Fruit fly (Drosophila melanogaster) whole organism, wandering third instar larva: Measurements from ENCODE around the gene gammaSnap2.

ENCODE experiments used
- Abd-B ChIP-seq: fragments of >200 bp; optimal IDR thresholded peaks from 2 replicates; lab custom pipeline; 2017; ENCODE audit warnings: missing biosample characterization, missing genetic modification characterization
- CG32264 ChIP-seq: fragments of 200-800 bp; sonication (Bioruptor generic); optimal IDR thresholded peaks from 2 replicates; lab custom pipeline; 2016; ENCODE audit warnings: missing biosample characterization, missing genetic modification characterization
- CG9705 ChIP-seq: fragments of 200-800 bp; sonication (Bioruptor generic); optimal IDR thresholded peaks from 2 replicates; lab custom pipeline; 2018; ENCODE audit warnings: missing biosample characterization, mild to moderate bottlenecking, missing genetic modification characterization
- CrebA ChIP-seq: fragments of 200-800 bp; sonication (Bioruptor generic); optimal IDR thresholded peaks from 2 replicates; lab custom pipeline; 2016; ENCODE audit warnings: missing biosample characterization, mild to moderate bottlenecking, missing genetic modification characterization, borderline replicate concordance
- Dfd ChIP-seq: fragments of >200 bp; optimal IDR thresholded peaks from 2 replicates; lab custom pipeline; 2017; ENCODE audit warnings: missing biosample characterization, missing genetic modification characterization
- Dif ChIP-seq: fragments of 200-275, 200-300 bp; sonication (Bioruptor generic); optimal IDR thresholded peaks from 2 replicates; lab custom pipeline; 2018; ENCODE audit warnings: missing biosample characterization, missing genetic modification characterization; ENCODE audit not compliant: partially characterized antibody
- GATAd ChIP-seq: sonication (Bioruptor generic); optimal IDR thresholded peaks from 2 replicates; lab custom pipeline; 2016; ENCODE audit warnings: missing biosample characterization, missing genetic modification characterization
- HLH106 ChIP-seq: fragments of 200-800 bp; optimal IDR thresholded peaks from 3 replicates; lab custom pipeline; 2019; ENCODE audit warnings: missing biosample characterization, mild to moderate bottlenecking, missing genetic modification characterization, moderate library complexity
- Hnf4 ChIP-seq: fragments of 200-800 bp; sonication (Bioruptor generic); optimal IDR thresholded peaks from 2 replicates; lab custom pipeline; 2016; ENCODE audit warnings: missing biosample characterization, mild to moderate bottlenecking, missing genetic modification characterization
- Hr78 ChIP-seq: fragments of >200 bp; optimal IDR thresholded peaks from 2 replicates; lab custom pipeline; 2017; ENCODE audit warnings: missing biosample characterization, missing genetic modification characterization
- Hr83 ChIP-seq: fragments of 200-300 bp; sonication (Bioruptor generic); optimal IDR thresholded peaks from 2 replicates; lab custom pipeline; 2016; ENCODE audit warnings: missing biosample characterization, mild to moderate bottlenecking, missing genetic modification characterization, moderate library complexity; ENCODE audit not compliant: poor library complexity, severe bottlenecking
- Jra ChIP-seq: sonication (Bioruptor generic); optimal IDR thresholded peaks from 2 replicates; lab custom pipeline; 2016; ENCODE audit warnings: missing biosample characterization, missing genetic modification characterization
- Mio ChIP-seq: sonication (Bioruptor generic); optimal IDR thresholded peaks from 2 replicates; lab custom pipeline; 2016; ENCODE audit warnings: missing biosample characterization, missing genetic modification characterization
- Myc ChIP-seq: fragments of >200 bp; optimal IDR thresholded peaks from 2 replicates; lab custom pipeline; 2017
- N ChIP-seq: fragments of >200 bp; optimal IDR thresholded peaks from 2 replicates; lab custom pipeline; 2018; ENCODE audit warnings: missing biosample characterization, missing external identifiers, missing genetic modification characterization
- OdsH ChIP-seq: fragments of 200-800 bp; sonication (Bioruptor generic); optimal IDR thresholded peaks from 2 replicates; lab custom pipeline; 2016; ENCODE audit warnings: missing biosample characterization, mild to moderate bottlenecking, missing genetic modification characterization
- Rel ChIP-seq, 2 experiments: fragments of 200-800 bp; sonication (Bioruptor generic) in 1 of 2; optimal IDR thresholded peaks; 2 replicates in 1 of 2; 3 replicates in 1 of 2; lab custom pipeline; 2016 to 2019; ENCODE audit warnings: mild to moderate bottlenecking in 2 of 2, missing biosample characterization in 2 of 2, missing genetic modification characterization in 2 of 2, moderate library complexity in 1 of 2
- Sp1 ChIP-seq: fragments of 200-800 bp; sonication (Bioruptor generic); optimal IDR thresholded peaks from 3 replicates; lab custom pipeline; 2019; ENCODE audit warnings: missing biosample characterization, mild to moderate bottlenecking, missing genetic modification characterization, moderate library complexity
- Vsx2 ChIP-seq: fragments of 200-300, 225-300 bp; sonication (Bioruptor generic); optimal IDR thresholded peaks from 2 replicates; lab custom pipeline; 2018; ENCODE audit warnings: missing biosample characterization, missing genetic modification characterization; ENCODE audit not compliant: partially characterized antibody
- br ChIP-seq: fragments of 200-800 bp; sonication (Bioruptor generic); optimal IDR thresholded peaks from 2 replicates; lab custom pipeline; 2016; ENCODE audit warnings: missing biosample characterization, missing genetic modification characterization
- brk ChIP-seq: fragments of 200-800 bp; sonication (Bioruptor generic); optimal IDR thresholded peaks from 2 replicates; lab custom pipeline; 2016; ENCODE audit warnings: missing biosample characterization, mild to moderate bottlenecking, missing genetic modification characterization
- dl ChIP-seq, 2 experiments: fragments of 175-275, 200-275 bp in 1 of 2; fragments of 200-275 bp in 1 of 2; sonication (Bioruptor generic); optimal IDR thresholded peaks; lab custom pipeline; 2018; ENCODE audit warnings: mild to moderate bottlenecking in 2 of 2, missing biosample characterization in 2 of 2, missing genetic modification characterization in 2 of 2, moderate library complexity in 2 of 2; ENCODE audit not compliant: partially characterized antibody in 2 of 2, insufficient read depth in 1 of 2
- dmrt93B ChIP-seq: fragments of 200-800 bp; sonication (Bioruptor generic); optimal IDR thresholded peaks from 2 replicates; lab custom pipeline; 2018; ENCODE audit warnings: missing biosample characterization, mild to moderate bottlenecking, missing genetic modification characterization
- dsf ChIP-seq: sonication (Bioruptor generic); optimal IDR thresholded peaks from 2 replicates; lab custom pipeline; 2016; ENCODE audit warnings: missing biosample characterization, missing genetic modification characterization, borderline replicate concordance
- ey ChIP-seq: fragments of 200-800 bp; sonication (Bioruptor generic); optimal IDR thresholded peaks from 2 replicates; lab custom pipeline; 2016; ENCODE audit warnings: missing biosample characterization, missing genetic modification characterization
- foxo ChIP-seq, 2 experiments: fragments of 200-800 bp; sonication (Bioruptor generic); optimal IDR thresholded peaks; 2 replicates in 1 of 2; 3 replicates in 1 of 2; lab custom pipeline; 2016 to 2017; ENCODE audit warnings: missing biosample characterization in 2 of 2, missing genetic modification characterization in 2 of 2
- fru ChIP-seq: fragments of 200-800 bp; sonication (Bioruptor generic); optimal IDR thresholded peaks from 3 replicates; lab custom pipeline; 2016; ENCODE audit warnings: missing biosample characterization, mild to moderate bottlenecking, missing genetic modification characterization
- h ChIP-seq: fragments of 200-800 bp; sonication (Bioruptor generic); optimal IDR thresholded peaks from 3 replicates; lab custom pipeline; 2016; ENCODE audit warnings: missing biosample characterization, mild to moderate bottlenecking, missing genetic modification characterization
- jim ChIP-seq: fragments of 175-275, 200-325 bp; sonication (Bioruptor generic); optimal IDR thresholded peaks from 2 replicates; lab custom pipeline; 2016; ENCODE audit warnings: missing biosample characterization, mild to moderate bottlenecking, missing genetic modification characterization
- lola ChIP-seq: fragments of >200 bp; optimal IDR thresholded peaks from 2 replicates; lab custom pipeline; 2017; ENCODE audit warnings: missing biosample characterization, missing genetic modification characterization
- pan ChIP-seq: fragments of >200 bp; optimal IDR thresholded peaks from 2 replicates; lab custom pipeline; 2017
- psq ChIP-seq: fragments of 200-800 bp; sonication (Bioruptor generic); optimal IDR thresholded peaks from 3 replicates; lab custom pipeline; 2017; ENCODE audit warnings: missing biosample characterization, mild to moderate bottlenecking, missing genetic modification characterization, moderate library complexity
- rgr ChIP-seq: fragments of 200-800 bp; sonication (Bioruptor generic); optimal IDR thresholded peaks from 3 replicates; lab custom pipeline; 2016; ENCODE audit warnings: missing biosample characterization, mild to moderate bottlenecking, missing genetic modification characterization
- sage ChIP-seq: fragments of 200-800 bp; sonication (Bioruptor generic); optimal IDR thresholded peaks from 2 replicates; lab custom pipeline; 2016; ENCODE audit warnings: missing biosample characterization, mild to moderate bottlenecking, missing genetic modification characterization
- sv ChIP-seq: fragments of 200-800 bp; sonication (Bioruptor generic); optimal IDR thresholded peaks from 3 replicates; lab custom pipeline; 2016; ENCODE audit warnings: missing biosample characterization, missing genetic modification characterization
- tai ChIP-seq: sonication (Bioruptor generic); optimal IDR thresholded peaks from 2 replicates; lab custom pipeline; 2016; ENCODE audit warnings: missing biosample characterization, missing genetic modification characterization
- usp ChIP-seq: fragments of >200 bp; optimal IDR thresholded peaks from 2 replicates; lab custom pipeline; 2017; ENCODE audit warnings: missing biosample characterization, missing genetic modification characterization
- woc ChIP-seq: sonication (Bioruptor generic); optimal IDR thresholded peaks from 2 replicates; lab custom pipeline; 2016; ENCODE audit warnings: missing biosample characterization, mild to moderate bottlenecking, missing genetic modification characterization

Gene gammaSnap2

dm6 chr3R:10134341-10134668, 13.1 kb upstream of the gammaSnap2 start:
- TF ChIP-seq CG32264 (peak; percentile 60), Mio (GFP tag; lab: Kevin White, UChicago) (peak; percentile 9), Hr83 (GFP tag; lab: Kevin White, UChicago) (peak; percentile 95), Myc (lab: Kevin White, UChicago) (peak; percentile 22), tai (GFP tag; lab: Kevin White, UChicago) (peak; percentile 67), GATAd (GFP tag; lab: Kevin White, UChicago) (no peak), dsf (GFP tag; lab: Kevin White, UChicago) (peak; percentile 55), usp (GFP tag; lab: Kevin White, UChicago) (no peak), Sp1 (GFP tag; lab: Kevin White, UChicago) (peak; percentile 48), Dif (GFP tag; lab: Kevin White, UChicago) (no peak), lola (GFP tag; lab: Kevin White, UChicago) (no peak), Dfd (GFP tag; lab: Kevin White, UChicago) (no peak), h (peak; percentile 79), sv (GFP tag; lab: Kevin White, UChicago) (peak; percentile 35), Abd-B (GFP tag; lab: Kevin White, UChicago) (no peak), pan (no peak), Hr78 (GFP tag; lab: Kevin White, UChicago) (no peak), dmrt93B (GFP tag; lab: Kevin White, UChicago) (no peak), ey (GFP tag; lab: Kevin White, UChicago) (peak; percentile 60), psq (GFP tag; lab: Kevin White, UChicago) (peak; percentile 77), brk (GFP tag; lab: Kevin White, UChicago) (peak; percentile 33), rgr (GFP tag; lab: Kevin White, UChicago) (peak; percentile 79), jim (GFP tag; lab: Kevin White, UChicago) (no peak), Hnf4 (GFP tag; lab: Kevin White, UChicago) (peak; percentile 87), Jra (GFP tag; lab: Kevin White, UChicago) (peak; percentile 82), CrebA (GFP tag; lab: Kevin White, UChicago) (no peak), br (GFP tag; lab: Kevin White, UChicago) (peak; percentile 76), fru (GFP tag; lab: Kevin White, UChicago) (peak; percentile 68), OdsH (GFP tag; lab: Kevin White, UChicago) (peak; percentile 55), Vsx2 (GFP tag; lab: Kevin White, UChicago) (no peak), CG9705 (GFP tag; lab: Kevin White, UChicago) (peak; percentile 48), sage (no peak), woc (peak; percentile 13), dl (GFP tag; optimal IDR thresholded peaks at IDR 0.05; lab: Kevin White, UChicago; ENCODE audit: insufficient read depth in 1 of 2, partially characterized antibody in 2 of 2) (no peak), Rel (GFP tag; optimal IDR thresholded peaks at IDR 0.05; lab: Kevin White, UChicago) (no peak), Rel (tag; optimal IDR thresholded peaks at IDR 0.05; lab: Kevin White, UChicago) (peak; percentile 19), N (no peak), foxo (GFP tag; optimal IDR thresholded peaks at IDR 0.05; lab: Kevin White, UChicago) (peak in 1 of 2 experiments; percentile 79), HLH106 (tag; lab: Kevin White, UChicago) (peak; percentile 37)

dm6 chr3R:10133419-10134340, 12.5 kb upstream of the gammaSnap2 start:
- TF ChIP-seq tai (GFP tag; lab: Kevin White, UChicago), result no peak
- no peak for TF ChIP-seq dmrt93B (GFP tag; lab: Kevin White, UChicago)
- TF ChIP-seq Rel (GFP tag; optimal IDR thresholded peaks at IDR 0.05; lab: Kevin White, UChicago), result peak; percentile 27
- TF ChIP-seq Rel (tag; optimal IDR thresholded peaks at IDR 0.05; lab: Kevin White, UChicago), result no peak
- no peak for TF ChIP-seq OdsH (GFP tag; lab: Kevin White, UChicago)
- peak; percentile 96 for TF ChIP-seq psq (GFP tag; lab: Kevin White, UChicago)
- no peak for TF ChIP-seq Myc (lab: Kevin White, UChicago)
- TF ChIP-seq brk (GFP tag; lab: Kevin White, UChicago), result no peak
- no peak for TF ChIP-seq Hnf4 (GFP tag; lab: Kevin White, UChicago)
- TF ChIP-seq N, result no peak
- no peak for TF ChIP-seq CG9705 (GFP tag; lab: Kevin White, UChicago)
- no peak for TF ChIP-seq dl (GFP tag; optimal IDR thresholded peaks at IDR 0.05; lab: Kevin White, UChicago; ENCODE audit: insufficient read depth in 1 of 2, partially characterized antibody in 2 of 2)
- no peak for TF ChIP-seq Dif (GFP tag; lab: Kevin White, UChicago)
- no peak for TF ChIP-seq GATAd (GFP tag; lab: Kevin White, UChicago)
- no peak for TF ChIP-seq Hr83 (GFP tag; lab: Kevin White, UChicago)
- TF ChIP-seq CrebA (GFP tag; lab: Kevin White, UChicago), result no peak
- no peak for TF ChIP-seq lola (GFP tag; lab: Kevin White, UChicago)
- TF ChIP-seq fru (GFP tag; lab: Kevin White, UChicago), result peak; percentile 67
- TF ChIP-seq HLH106 (tag; lab: Kevin White, UChicago), result no peak
- TF ChIP-seq Abd-B (GFP tag; lab: Kevin White, UChicago), result no peak
- TF ChIP-seq woc, result no peak
- TF ChIP-seq jim (GFP tag; lab: Kevin White, UChicago), result no peak
- peak; percentile 79 for TF ChIP-seq sage
- TF ChIP-seq sv (GFP tag; lab: Kevin White, UChicago), result no peak
- TF ChIP-seq Hr78 (GFP tag; lab: Kevin White, UChicago), result no peak
- TF ChIP-seq pan, result no peak
- no peak for TF ChIP-seq foxo (GFP tag; optimal IDR thresholded peaks at IDR 0.05; lab: Kevin White, UChicago)
- TF ChIP-seq Vsx2 (GFP tag; lab: Kevin White, UChicago), result no peak
- no peak for TF ChIP-seq usp (GFP tag; lab: Kevin White, UChicago)
- no peak for TF ChIP-seq Jra (GFP tag; lab: Kevin White, UChicago)
- TF ChIP-seq h, result no peak
- peak; percentile 30 for TF ChIP-seq CG32264
- TF ChIP-seq Dfd (GFP tag; lab: Kevin White, UChicago), result no peak
- no peak for TF ChIP-seq br (GFP tag; lab: Kevin White, UChicago)
